Worm (Caenorhabditis elegans) whole organism, L3 larva: ENCODE data around the gene dmd-7.

Source experiments
- R02D3.7 ChIP-seq: fragments of 150-350 bp; optimal IDR thresholded peaks from 2 replicates; lab custom pipeline; 2014; ENCODE audit warnings: missing biosample characterization, missing genetic modification characterization
- ZK546.5 ChIP-seq: sonication (generic microtip); optimal IDR thresholded peaks from 2 replicates; lab custom pipeline; 2017; ENCODE audit warnings: missing biosample characterization, missing genetic modification characterization
- aly-2 ChIP-seq: fragments of 150-350 bp; optimal IDR thresholded peaks from 2 replicates; lab custom pipeline; 2014; ENCODE audit warnings: missing biosample characterization, missing genetic modification characterization
- ama-1 ChIP-seq: fragments of 150-350 bp; optimal IDR thresholded peaks from 2 replicates; lab custom pipeline; 2018
- ceh-16 ChIP-seq: sonication (generic microtip); optimal IDR thresholded peaks from 2 replicates; lab custom pipeline; 2017; ENCODE audit warnings: missing biosample characterization, missing genetic modification characterization
- ceh-28 ChIP-seq: fragments of 150-350 bp; optimal IDR thresholded peaks from 2 replicates; lab custom pipeline; 2014; ENCODE audit warnings: missing biosample characterization, missing genetic modification reagents, missing genetic modification characterization
- ceh-82 ChIP-seq: fragments of 150-350 bp; optimal IDR thresholded peaks from 2 replicates; lab custom pipeline; 2014; ENCODE audit warnings: missing biosample characterization, missing genetic modification characterization
- ceh-9 ChIP-seq: sonication (generic microtip); optimal IDR thresholded peaks from 2 replicates; lab custom pipeline; 2018; ENCODE audit warnings: missing biosample characterization, missing genetic modification characterization
- daf-12 ChIP-seq: fragments of 150-350 bp; optimal IDR thresholded peaks from 2 replicates; lab custom pipeline; 2014; ENCODE audit warnings: missing biosample characterization, missing genetic modification reagents, missing genetic modification characterization
- egl-27 ChIP-seq: sonication (generic microtip); optimal IDR thresholded peaks from 4 replicates; lab custom pipeline; 2017; ENCODE audit warnings: missing biosample characterization, missing genetic modification reagents, missing genetic modification characterization
- egl-5 ChIP-seq: fragments of 150-350 bp; optimal IDR thresholded peaks from 2 replicates; lab custom pipeline; 2017; ENCODE audit warnings: missing biosample characterization, missing genetic modification reagents, missing genetic modification characterization, inconsistent platforms
- elt-1 ChIP-seq: fragments of 150-350 bp; optimal IDR thresholded peaks from 2 replicates; lab custom pipeline; 2014; ENCODE audit warnings: missing biosample characterization, missing genetic modification characterization
- elt-2 ChIP-seq: sonication (generic microtip); optimal IDR thresholded peaks from 2 replicates; lab custom pipeline; 2016; ENCODE audit warnings: missing genetic modification reagents, mild to moderate bottlenecking, missing genetic modification characterization, missing compliant biosample characterization
- elt-3 ChIP-seq, 3 experiments: fragments of 150-350 bp in 1 of 3; sonication (generic microtip) in 2 of 3; optimal IDR thresholded peaks; 2 replicates in 2 of 3; 4 replicates in 1 of 3; lab custom pipeline; 2014 to 2017; ENCODE audit warnings: missing biosample characterization in 3 of 3, missing genetic modification characterization in 3 of 3
- eor-1 ChIP-seq, 2 experiments: fragments of 150-350 bp; optimal IDR thresholded peaks; 2 replicates each; lab custom pipeline; 2014 to 2018; ENCODE audit warnings: missing biosample characterization in 2 of 2, missing genetic modification characterization in 2 of 2
- fkh-10 ChIP-seq: sonication (generic microtip); optimal IDR thresholded peaks from 2 replicates; lab custom pipeline; 2017; ENCODE audit warnings: missing biosample characterization, missing genetic modification reagents, missing genetic modification characterization
- fkh-2 ChIP-seq: fragments of 150-350 bp; optimal IDR thresholded peaks from 2 replicates; lab custom pipeline; 2014; ENCODE audit warnings: missing biosample characterization, missing genetic modification reagents, missing genetic modification characterization
- fos-1 ChIP-seq: fragments of 150-350 bp; optimal IDR thresholded peaks from 2 replicates; lab custom pipeline; 2014; ENCODE audit warnings: missing biosample characterization, missing genetic modification characterization
- hmg-11 ChIP-seq: sonication (generic microtip); optimal IDR thresholded peaks from 2 replicates; lab custom pipeline; 2016; ENCODE audit warnings: missing genetic modification characterization, missing compliant biosample characterization
- jun-1 ChIP-seq: fragments of 150-350 bp; optimal IDR thresholded peaks from 2 replicates; lab custom pipeline; 2014; ENCODE audit warnings: missing biosample characterization, missing genetic modification reagents, missing genetic modification characterization
- lin-15B ChIP-seq: fragments of 150-350 bp; optimal IDR thresholded peaks from 2 replicates; lab custom pipeline; 2014; ENCODE audit warnings: missing biosample characterization, missing genetic modification characterization
- lin-39 ChIP-seq: fragments of 150-350 bp; optimal IDR thresholded peaks from 2 replicates; lab custom pipeline; 2018; ENCODE audit warnings: missing biosample characterization, missing genetic modification reagents, missing genetic modification characterization
- lsy-12 ChIP-seq: sonication (generic microtip); optimal IDR thresholded peaks from 2 replicates; lab custom pipeline; 2016; ENCODE audit warnings: mild to moderate bottlenecking, missing genetic modification characterization, missing compliant biosample characterization
- mdl-1 ChIP-seq: fragments of 150-350 bp; optimal IDR thresholded peaks from 2 replicates; lab custom pipeline; 2014; ENCODE audit warnings: missing biosample characterization, missing genetic modification characterization
- mml-1 ChIP-seq: fragments of 150-350 bp; sonication (generic microtip); optimal IDR thresholded peaks from 3 replicates; lab custom pipeline; 2014; ENCODE audit warnings: missing biosample characterization, missing genetic modification characterization
- nfya-1 ChIP-seq: sonication (generic microtip); optimal IDR thresholded peaks from 2 replicates; lab custom pipeline; 2017; ENCODE audit warnings: missing genetic modification characterization, mild to moderate bottlenecking, missing compliant biosample characterization, antibody characterized with exemption, moderate library complexity; ENCODE audit not compliant: insufficient read depth
- nhr-11 ChIP-seq: fragments of 150-350 bp; optimal IDR thresholded peaks from 2 replicates; lab custom pipeline; 2014; ENCODE audit warnings: missing biosample characterization, missing genetic modification characterization
- nhr-12 ChIP-seq: fragments of 150-350 bp; optimal IDR thresholded peaks from 2 replicates; lab custom pipeline; 2014; ENCODE audit warnings: missing biosample characterization, missing genetic modification characterization
- nhr-23 ChIP-seq: fragments of 150-350 bp; optimal IDR thresholded peaks from 2 replicates; lab custom pipeline; 2014; ENCODE audit warnings: missing biosample characterization, missing genetic modification reagents, missing genetic modification characterization
- nhr-237 ChIP-seq: fragments of 150-350 bp; optimal IDR thresholded peaks from 2 replicates; lab custom pipeline; 2014; ENCODE audit warnings: missing biosample characterization, missing genetic modification characterization
- nhr-25 ChIP-seq: sonication (generic microtip); optimal IDR thresholded peaks from 2 replicates; lab custom pipeline; 2017; ENCODE audit warnings: missing biosample characterization, missing genetic modification characterization
- nhr-28 ChIP-seq: fragments of 150-350 bp; optimal IDR thresholded peaks from 2 replicates; lab custom pipeline; 2014; ENCODE audit warnings: missing biosample characterization, missing genetic modification characterization
- nhr-43 ChIP-seq: sonication (generic microtip); optimal IDR thresholded peaks from 2 replicates; lab custom pipeline; 2016; ENCODE audit warnings: mild to moderate bottlenecking, missing genetic modification characterization, missing compliant biosample characterization; ENCODE audit not compliant: poor library complexity, severe bottlenecking
- nhr-67 ChIP-seq: fragments of 150-350 bp; optimal IDR thresholded peaks from 2 replicates; lab custom pipeline; 2014; ENCODE audit warnings: missing biosample characterization, missing genetic modification characterization
- nhr-76 ChIP-seq: fragments of 150-350 bp; sonication (generic microtip); optimal IDR thresholded peaks from 5 replicates; lab custom pipeline; 2014; ENCODE audit warnings: missing biosample characterization, missing genetic modification characterization
- nhr-77 ChIP-seq: fragments of 150-350 bp; optimal IDR thresholded peaks from 2 replicates; lab custom pipeline; 2014; ENCODE audit warnings: missing biosample characterization, missing genetic modification characterization
- pha-4 ChIP-seq: fragments of 150-350 bp; optimal IDR thresholded peaks from 2 replicates; lab custom pipeline; 2014; ENCODE audit warnings: missing biosample characterization, missing genetic modification reagents, missing genetic modification characterization
- pqm-1 ChIP-seq: fragments of 150-350 bp; optimal IDR thresholded peaks from 2 replicates; lab custom pipeline; 2017; ENCODE audit warnings: missing biosample characterization, missing genetic modification characterization, inconsistent platforms
- sea-2 ChIP-seq: fragments of 150-350 bp; sonication (generic microtip); optimal IDR thresholded peaks from 4 replicates; lab custom pipeline; 2014; ENCODE audit warnings: missing biosample characterization, missing genetic modification reagents, missing genetic modification characterization
- skn-1 ChIP-seq: fragments of 150-350 bp; optimal IDR thresholded peaks from 2 replicates; lab custom pipeline; 2014; ENCODE audit warnings: missing biosample characterization, missing genetic modification characterization
- snpc-4 ChIP-seq: fragments of 150-350 bp; optimal IDR thresholded peaks from 2 replicates; lab custom pipeline; 2014; ENCODE audit warnings: missing biosample characterization, missing genetic modification characterization
- tbx-2 ChIP-seq: sonication (generic microtip); optimal IDR thresholded peaks from 2 replicates; lab custom pipeline; 2016; ENCODE audit warnings: mild to moderate bottlenecking, missing genetic modification characterization, missing compliant biosample characterization
- unc-39 ChIP-seq: sonication (generic microtip); optimal IDR thresholded peaks from 4 replicates; lab custom pipeline; 2017; ENCODE audit warnings: missing biosample characterization, missing genetic modification characterization
- unc-62 ChIP-seq: fragments of 150-350 bp; sonication (generic microtip); optimal IDR thresholded peaks from 4 replicates; lab custom pipeline; 2014; ENCODE audit warnings: missing biosample characterization, missing genetic modification reagents, missing genetic modification characterization
- zag-1 ChIP-seq: fragments of 150-350 bp; optimal IDR thresholded peaks from 2 replicates; lab custom pipeline; 2014; ENCODE audit warnings: missing biosample characterization, missing genetic modification characterization
- ztf-11 ChIP-seq: fragments of 150-350 bp; optimal IDR thresholded peaks from 2 replicates; lab custom pipeline; 2014; ENCODE audit warnings: missing biosample characterization, missing genetic modification characterization
- ztf-4 ChIP-seq: fragments of 150-350 bp; optimal IDR thresholded peaks from 2 replicates; lab custom pipeline; 2014; ENCODE audit warnings: missing biosample characterization, missing genetic modification characterization

Gene dmd-7

ce11 chrV:6228400-6228895 lies 18.3 kb upstream of the dmd-7 start:
- TF ChIP-seq aly-2 (tag; lab: Kevin White, UChicago) (no peak), elt-2 (peak; percentile 19), nhr-76 (no peak), ceh-9 (tag; lab: Kevin White, UChicago) (no peak), daf-12 (tag; lab: Kevin White, UChicago) (no peak), hmg-11 (tag; lab: Kevin White, UChicago) (no peak), ama-1 (lab: Kevin White, UChicago) (peak; percentile 94), nfya-1 (tag; lab: Kevin White, UChicago) (peak; percentile 72), nhr-28 (tag; lab: Kevin White, UChicago) (no peak), elt-3 (tag; optimal IDR thresholded peaks at IDR 0.05; lab: Kevin White, UChicago) (no peak), sea-2 (no peak), lin-39 (peak; percentile 18), egl-27 (tag; lab: Kevin White, UChicago) (no peak), unc-62 (GFP tag; lab: Kevin White, UChicago) (peak; percentile 52), elt-1 (tag; lab: Kevin White, UChicago) (no peak), unc-39 (tag; lab: Kevin White, UChicago) (no peak), nhr-23 (tag; lab: Kevin White, UChicago) (peak; percentile 70), skn-1 (no peak), lin-15B (tag; lab: Kevin White, UChicago) (no peak), lsy-12 (no peak), ceh-82 (tag; lab: Kevin White, UChicago) (no peak), zag-1 (tag; lab: Kevin White, UChicago) (no peak), nhr-237 (no peak), ztf-4 (tag; lab: Kevin White, UChicago) (no peak), nhr-67 (tag; lab: Kevin White, UChicago) (no peak), ceh-28 (tag; lab: Kevin White, UChicago) (peak; percentile 23), fos-1 (tag; lab: Kevin White, UChicago) (no peak), fkh-10 (GFP tag; lab: Kevin White, UChicago) (no peak), ztf-11 (tag; lab: Kevin White, UChicago) (no peak), snpc-4 (no peak), egl-5 (tag; lab: Kevin White, UChicago) (no peak), mdl-1 (tag; lab: Kevin White, UChicago) (no peak), pqm-1 (tag; lab: Kevin White, UChicago) (no peak), mml-1 (tag; lab: Kevin White, UChicago) (no peak), nhr-25 (tag; lab: Kevin White, UChicago) (peak; percentile 70), ZK546.5 (tag; lab: Kevin White, UChicago) (no peak), jun-1 (tag; lab: Kevin White, UChicago) (no peak), pha-4 (tag; lab: Kevin White, UChicago) (peak; percentile 86), fkh-2 (tag; lab: Kevin White, UChicago) (no peak), nhr-43 (tag; lab: Kevin White, UChicago) (peak; percentile 61), nhr-12 (tag; lab: Kevin White, UChicago) (no peak), eor-1 (tag; optimal IDR thresholded peaks at IDR 0.05; lab: Kevin White, UChicago) (no peak), R02D3.7 (tag; lab: Kevin White, UChicago) (no peak), tbx-2 (tag; lab: Kevin White, UChicago) (peak; percentile 31), ceh-16 (tag; lab: Kevin White, UChicago) (no peak), nhr-11 (tag; lab: Kevin White, UChicago) (no peak), nhr-77 (tag; lab: Kevin White, UChicago) (no peak)
